Worm (Caenorhabditis elegans) whole organism, L4 larva: Measurements from ENCODE around the gene F35A5.1.
A peak's percentile ranks its signal among the peaks of the same experiment; 100 is the strongest.

ENCODE experiments used
- F10B5.3 ChIP-seq: sonication (generic microtip); optimal IDR thresholded peaks from 2 replicates; lab custom pipeline; 2016; ENCODE audit warnings: mild to moderate bottlenecking, missing genetic modification characterization, missing compliant biosample characterization
- F44E2.7 ChIP-seq: fragments of 200-800 bp; sonication (Bioruptor generic); IDR thresholded peaks from 2 replicates; pipeline ENCODE4 v2.1.2; 2022; ENCODE audit warnings: missing genetic modification characterization, missing compliant biosample characterization
- T20F7.1 ChIP-seq: fragments of 200-800 bp; sonication (Bioruptor generic); optimal IDR thresholded peaks from 2 replicates; lab custom pipeline; 2018; ENCODE audit warnings: mild to moderate bottlenecking, missing genetic modification characterization, missing compliant biosample characterization
- T26A8.4 ChIP-seq: fragments of 200-800 bp; sonication (Bioruptor generic); IDR thresholded peaks from 2 replicates; pipeline ENCODE4 v1.3.6; 2022; ENCODE audit warnings: missing genetic modification characterization, missing compliant biosample characterization
- aly-2 ChIP-seq: sonication (generic microtip); optimal IDR thresholded peaks from 2 replicates; lab custom pipeline; 2018; ENCODE audit warnings: missing biosample characterization, missing genetic modification characterization
- ama-1 ChIP-seq: fragments of 150-350 bp; optimal IDR thresholded peaks from 2 replicates; lab custom pipeline; 2014; ENCODE audit warnings: inconsistent platforms, mixed read lengths
- arid-1 ChIP-seq: fragments of 200-800 bp; sonication (Bioruptor generic); conservative IDR thresholded peaks from 2 replicates; pipeline ENCODE4 v1.3.6; 2022; ENCODE audit warnings: missing genetic modification reagents, missing genetic modification characterization, missing compliant biosample characterization
- attf-4 ChIP-seq: sonication (generic microtip); optimal IDR thresholded peaks from 3 replicates; lab custom pipeline; 2017; ENCODE audit warnings: missing biosample characterization, missing genetic modification characterization
- ceh-20 ChIP-seq: fragments of 200-800 bp; sonication (Bioruptor generic); IDR thresholded peaks from 2 replicates; pipeline ENCODE4 v1.3.6; 2022; ENCODE audit warnings: missing genetic modification reagents, missing genetic modification characterization, missing compliant biosample characterization
- ceh-28 ChIP-seq: fragments of 150-350 bp; optimal IDR thresholded peaks from 2 replicates; lab custom pipeline; 2014; ENCODE audit warnings: missing biosample characterization, missing genetic modification reagents, missing genetic modification characterization
- ceh-44 ChIP-seq: fragments of 200-800 bp; sonication (Bioruptor generic); IDR thresholded peaks from 2 replicates; pipeline ENCODE4 v1.3.6; 2022; ENCODE audit warnings: missing genetic modification reagents, missing genetic modification characterization, missing compliant biosample characterization
- ces-1 ChIP-seq: fragments of 150-350 bp; sonication (generic microtip); optimal IDR thresholded peaks from 4 replicates; lab custom pipeline; 2014; ENCODE audit warnings: missing biosample characterization, missing genetic modification reagents, missing genetic modification characterization
- cey-2 ChIP-seq: sonication (generic microtip); optimal IDR thresholded peaks from 3 replicates; lab custom pipeline; 2017; ENCODE audit warnings: missing genetic modification characterization, mild to moderate bottlenecking, missing compliant biosample characterization, antibody characterized with exemption, borderline replicate concordance; ENCODE audit not compliant: insufficient read depth
- daf-12 ChIP-seq: fragments of 150-350 bp; optimal IDR thresholded peaks from 2 replicates; lab custom pipeline; 2014; ENCODE audit warnings: missing biosample characterization, missing genetic modification reagents, missing genetic modification characterization
- daf-16 ChIP-seq, 3 experiments: sonication (generic microtip); optimal IDR thresholded peaks; 2 replicates each; lab custom pipeline; 2016 to 2017; ENCODE audit warnings: missing genetic modification characterization in 3 of 3, missing genetic modification reagents in 3 of 3, mild to moderate bottlenecking in 2 of 3, missing compliant biosample characterization in 2 of 3, missing biosample characterization in 1 of 3, moderate library complexity in 1 of 3
- daf-19 ChIP-seq: fragments of 200-800 bp; sonication (Bioruptor generic); conservative IDR thresholded peaks from 2 replicates; pipeline ENCODE4 v1.3.6; 2022; ENCODE audit warnings: missing genetic modification characterization, missing compliant biosample characterization
- duxl-1 ChIP-seq: sonication (generic microtip); optimal IDR thresholded peaks from 2 replicates; lab custom pipeline; 2016; ENCODE audit warnings: mild to moderate bottlenecking, missing genetic modification characterization, moderate library complexity, missing compliant biosample characterization; ENCODE audit not compliant: poor library complexity
- dve-1 ChIP-seq: sonication (generic microtip); optimal IDR thresholded peaks from 2 replicates; lab custom pipeline; 2017; ENCODE audit warnings: antibody characterized with exemption, mild to moderate bottlenecking, missing genetic modification characterization, missing compliant biosample characterization; ENCODE audit not compliant: insufficient read depth
- egl-27 ChIP-seq: sonication (generic microtip); optimal IDR thresholded peaks from 3 replicates; lab custom pipeline; 2017; ENCODE audit warnings: missing biosample characterization, missing genetic modification reagents, missing genetic modification characterization
- gei-8 ChIP-seq: fragments of 200-800 bp; sonication (Bioruptor generic); optimal IDR thresholded peaks from 2 replicates; lab custom pipeline; 2018; ENCODE audit warnings: mild to moderate bottlenecking, missing genetic modification characterization, missing compliant biosample characterization
- hlh-11 ChIP-seq: fragments of 200-800 bp; sonication (Bioruptor generic); optimal IDR thresholded peaks from 2 replicates; lab custom pipeline; 2018; ENCODE audit warnings: mild to moderate bottlenecking, missing genetic modification characterization, missing compliant biosample characterization
- hlh-30 ChIP-seq: sonication (generic microtip); optimal IDR thresholded peaks from 2 replicates; lab custom pipeline; 2017; ENCODE audit warnings: antibody characterized with exemption, mild to moderate bottlenecking, missing genetic modification characterization, missing compliant biosample characterization; ENCODE audit not compliant: insufficient read depth
- jun-1 ChIP-seq: fragments of 150-350 bp; optimal IDR thresholded peaks from 2 replicates; lab custom pipeline; 2014; ENCODE audit warnings: missing biosample characterization, missing genetic modification reagents, missing genetic modification characterization
- lim-7 ChIP-seq: fragments of 200-800 bp; sonication (Bioruptor generic); IDR thresholded peaks from 2 replicates; pipeline ENCODE4 v1.3.6; 2022; ENCODE audit warnings: missing genetic modification characterization, missing compliant biosample characterization
- lin-1 ChIP-seq: fragments of 200-800 bp; sonication (Bioruptor generic); IDR thresholded peaks from 2 replicates; pipeline ENCODE4 v1.3.6; 2022; ENCODE audit warnings: missing genetic modification reagents, missing genetic modification characterization, missing compliant biosample characterization
- lin-13 ChIP-seq: fragments of 150-350 bp; optimal IDR thresholded peaks from 2 replicates; lab custom pipeline; 2014; ENCODE audit warnings: missing biosample characterization, missing genetic modification reagents, missing genetic modification characterization
- lin-39 ChIP-seq: fragments of 150-350 bp; optimal IDR thresholded peaks from 2 replicates; lab custom pipeline; 2014; ENCODE audit warnings: missing biosample characterization, missing genetic modification reagents, missing genetic modification characterization
- lir-3 ChIP-seq: sonication (generic microtip); optimal IDR thresholded peaks from 2 replicates; lab custom pipeline; 2016; ENCODE audit warnings: mild to moderate bottlenecking, missing genetic modification characterization, missing compliant biosample characterization
- lsy-2 ChIP-seq, 2 experiments: fragments of 150-350 bp in 1 of 2; sonication (generic microtip) in 1 of 2; optimal IDR thresholded peaks; 2 replicates each; lab custom pipeline; 2014 to 2017; ENCODE audit warnings: missing biosample characterization in 2 of 2, missing genetic modification characterization in 2 of 2
- mdl-1 ChIP-seq, 2 experiments: fragments of 150-350 bp in 1 of 2; sonication (generic microtip) in 1 of 2; optimal IDR thresholded peaks; 2 replicates each; lab custom pipeline; 2014 to 2017; ENCODE audit warnings: missing biosample characterization in 2 of 2, missing genetic modification characterization in 2 of 2
- mdt-29 ChIP-seq: fragments of 200-800 bp; sonication (Bioruptor generic); IDR thresholded peaks from 2 replicates; pipeline ENCODE4 v1.3.6; 2022; ENCODE audit warnings: missing genetic modification reagents, missing genetic modification characterization, missing compliant biosample characterization
- mep-1 ChIP-seq: fragments of 150-350 bp; sonication (generic microtip); optimal IDR thresholded peaks from 3 replicates; lab custom pipeline; 2014; ENCODE audit warnings: missing biosample characterization, missing genetic modification characterization
- mxl-3 ChIP-seq: fragments of 200-800 bp; sonication (Bioruptor generic); optimal IDR thresholded peaks from 2 replicates; lab custom pipeline; 2018; ENCODE audit warnings: mild to moderate bottlenecking, missing genetic modification characterization, missing compliant biosample characterization
- nhr-10 ChIP-seq: fragments of 150-350 bp; optimal IDR thresholded peaks from 2 replicates; lab custom pipeline; 2014; ENCODE audit warnings: missing biosample characterization, missing genetic modification characterization
- nhr-111 ChIP-seq: fragments of 200-800 bp; sonication (Bioruptor generic); optimal IDR thresholded peaks from 2 replicates; lab custom pipeline; 2018; ENCODE audit warnings: mild to moderate bottlenecking, missing genetic modification characterization, missing compliant biosample characterization
- nhr-237 ChIP-seq: sonication (generic microtip); optimal IDR thresholded peaks from 2 replicates; lab custom pipeline; 2017; ENCODE audit warnings: missing biosample characterization, missing genetic modification characterization
- nhr-25 ChIP-seq: sonication (generic microtip); optimal IDR thresholded peaks from 2 replicates; lab custom pipeline; 2017; ENCODE audit warnings: missing genetic modification characterization, mild to moderate bottlenecking, missing compliant biosample characterization, antibody characterized with exemption, moderate library complexity, borderline replicate concordance; ENCODE audit not compliant: insufficient read depth
- nhr-28 ChIP-seq: fragments of 150-350 bp; optimal IDR thresholded peaks from 2 replicates; lab custom pipeline; 2014; ENCODE audit warnings: missing biosample characterization, missing genetic modification characterization
- nhr-48 ChIP-seq: sonication (generic microtip); optimal IDR thresholded peaks from 2 replicates; lab custom pipeline; 2016; ENCODE audit warnings: mild to moderate bottlenecking, missing genetic modification characterization, missing compliant biosample characterization
- nhr-6 ChIP-seq: fragments of 150-350 bp; optimal IDR thresholded peaks from 2 replicates; lab custom pipeline; 2014; ENCODE audit warnings: missing biosample characterization, missing genetic modification characterization
- nhr-76 ChIP-seq: fragments of 150-350 bp; optimal IDR thresholded peaks from 2 replicates; lab custom pipeline; 2014; ENCODE audit warnings: missing biosample characterization, missing genetic modification characterization
- pha-4 ChIP-seq, 2 experiments: fragments of 150-350 bp in 1 of 2; fragments of 200-800 bp in 1 of 2; sonication (Bioruptor generic) in 1 of 2; IDR thresholded peaks in 1 of 2; optimal IDR thresholded peaks in 1 of 2; 2 replicates each; pipeline versions ENCODE4 v1.3.6 to Lab custom; 2014 to 2022; ENCODE audit warnings: missing genetic modification characterization in 2 of 2, missing genetic modification reagents in 2 of 2, missing biosample characterization in 1 of 2, missing compliant biosample characterization in 1 of 2
- rbr-2 ChIP-seq: sonication (generic microtip); optimal IDR thresholded peaks from 2 replicates; lab custom pipeline; 2016; ENCODE audit warnings: missing genotype, missing genetic modification characterization, missing compliant biosample characterization
- saeg-2 ChIP-seq: fragments of 200-800 bp; sonication (Bioruptor generic); IDR thresholded peaks from 2 replicates; pipeline ENCODE4 v1.3.6; 2022; ENCODE audit warnings: missing genetic modification reagents, missing genetic modification characterization, missing compliant biosample characterization
- snpc-1.2 ChIP-seq: fragments of 200-800 bp; sonication (Bioruptor generic); IDR thresholded peaks from 2 replicates; pipeline ENCODE4 v1.3.6; 2022; ENCODE audit warnings: missing genetic modification reagents, missing genetic modification characterization, missing compliant biosample characterization
- snpc-4 ChIP-seq: fragments of 150-350 bp; optimal IDR thresholded peaks from 2 replicates; lab custom pipeline; 2014; ENCODE audit warnings: missing biosample characterization, missing genetic modification characterization
- spr-3 ChIP-seq: fragments of 200-800 bp; sonication (Bioruptor generic); optimal IDR thresholded peaks from 2 replicates; lab custom pipeline; 2018; ENCODE audit warnings: mild to moderate bottlenecking, missing genetic modification characterization, missing compliant biosample characterization
- tra-1 ChIP-seq: fragments of 200-800 bp; sonication (Bioruptor generic); IDR thresholded peaks from 2 replicates; pipeline ENCODE4 v1.3.6; 2022; ENCODE audit warnings: missing genetic modification reagents, missing genetic modification characterization, missing compliant biosample characterization
- zfp-2 ChIP-seq: sonication (generic microtip); optimal IDR thresholded peaks from 2 replicates; lab custom pipeline; 2016; ENCODE audit warnings: mild to moderate bottlenecking, missing genetic modification characterization, missing compliant biosample characterization
- zip-2 ChIP-seq: fragments of 150-350 bp; optimal IDR thresholded peaks from 2 replicates; lab custom pipeline; 2014; ENCODE audit warnings: missing biosample characterization, missing genetic modification characterization

The F35A5.1 gene

ce11 chrX:3788483-3788882 lies 18.8 kb upstream of the F35A5.1 start (continued):
- no peak for TF ChIP-seq gei-8
- TF ChIP-seq mxl-3 (GFP tag; lab: Kevin White, UChicago) = peak; percentile 20
- TF ChIP-seq hlh-30 (tag; lab: Kevin White, UChicago) = peak; percentile 78
- no peak for TF ChIP-seq snpc-4 (tag; lab: Kevin White, UChicago)
- TF ChIP-seq ama-1 = peak; percentile 95
- no peak for TF ChIP-seq lin-39
- no peak for TF ChIP-seq lir-3 (tag; lab: Kevin White, UChicago)
- TF ChIP-seq F44E2.7 = no peak
- TF ChIP-seq dve-1 = peak; percentile 73
- peak; percentile 28 to 66 for TF ChIP-seq mdl-1 (tag; optimal IDR thresholded peaks at IDR 0.05; lab: Kevin White, UChicago)
- TF ChIP-seq ceh-28 = no peak
- TF ChIP-seq T26A8.4 (GFP tag; lab: Robert Waterston, UW) = no peak
- TF ChIP-seq rbr-2 = no peak
- no peak for TF ChIP-seq ces-1
- no peak for TF ChIP-seq attf-4 (tag; lab: Kevin White, UChicago)
- no peak for TF ChIP-seq jun-1 (tag; lab: Kevin White, UChicago)
- TF ChIP-seq arid-1 = no peak
- TF ChIP-seq hlh-11 (tag; lab: Kevin White, UChicago) = peak; percentile 39
- no peak for TF ChIP-seq aly-2 (tag; lab: Kevin White, UChicago)
- no peak for TF ChIP-seq daf-12 (tag; lab: Kevin White, UChicago)
- no peak for TF ChIP-seq zfp-2 (tag; lab: Kevin White, UChicago)
- TF ChIP-seq nhr-10 (tag; lab: Kevin White, UChicago) = no peak
- TF ChIP-seq F10B5.3 (tag; lab: Kevin White, UChicago) = no peak
- no peak for TF ChIP-seq lin-1 (GFP tag; lab: Robert Waterston, UW)
- peak; percentile 52 for TF ChIP-seq nhr-28 (tag; lab: Kevin White, UChicago)
- no peak for TF ChIP-seq daf-19 (GFP tag; lab: Robert Waterston, UW)
- TF ChIP-seq duxl-1 (tag; lab: Kevin White, UChicago) = no peak
- peak in 1 of 2 experiments; percentile 30 for TF ChIP-seq lsy-2 (tag; optimal IDR thresholded peaks at IDR 0.05; lab: Kevin White, UChicago)
- no peak for TF ChIP-seq nhr-111 (GFP tag; lab: Kevin White, UChicago)
- no peak for TF ChIP-seq pha-4 (GFP tag; IDR thresholded peaks at IDR 0.05; lab: Robert Waterston, UW)
- peak; percentile 43 for TF ChIP-seq pha-4 (tag; optimal IDR thresholded peaks at IDR 0.05; lab: Kevin White, UChicago)
- no peak for TF ChIP-seq nhr-237 (tag; lab: Kevin White, UChicago)
- no peak for TF ChIP-seq cey-2
- TF ChIP-seq mdt-29 (GFP tag; lab: Robert Waterston, UW) = 0 out of 2 replicates have a peak, but pooled peaks have one; percentile 52
- no peak for TF ChIP-seq tra-1 (GFP tag; lab: Robert Waterston, UW)
- TF ChIP-seq lin-13 (GFP tag; lab: Kevin White, UChicago) = no peak
- TF ChIP-seq nhr-25 (tag; lab: Kevin White, UChicago) = peak; percentile 87
- no peak for TF ChIP-seq egl-27 (tag; lab: Kevin White, UChicago)
- peak in 1 of 2 experiments; percentile 93 for TF ChIP-seq daf-16 (GFP tag; optimal IDR thresholded peaks at IDR 0.05; lab: Kevin White, UChicago)
- peak; percentile 44 for TF ChIP-seq daf-16 (tag; optimal IDR thresholded peaks at IDR 0.05; lab: Kevin White, UChicago)
- no peak for TF ChIP-seq T20F7.1
- TF ChIP-seq ceh-20 (GFP tag; lab: Robert Waterston, UW) = 0 out of 2 replicates have a peak, but pooled peaks have one; percentile 24
- peak; percentile 19 for TF ChIP-seq nhr-6
- no peak for TF ChIP-seq saeg-2 (GFP tag; lab: Robert Waterston, UW)
- TF ChIP-seq nhr-76 (tag; lab: Kevin White, UChicago) = no peak
- TF ChIP-seq zip-2 (tag; lab: Kevin White, UChicago) = no peak
- TF ChIP-seq mep-1 (tag; lab: Kevin White, UChicago) = peak; percentile 79
- TF ChIP-seq ceh-44 (GFP tag; lab: Robert Waterston, UW) = no peak
- no peak for TF ChIP-seq snpc-1.2 (GFP tag; lab: Robert Waterston, UW)
- TF ChIP-seq lim-7 (GFP tag; lab: Robert Waterston, UW) = no peak
- TF ChIP-seq spr-3 (GFP tag; lab: Kevin White, UChicago) = no peak
- TF ChIP-seq nhr-48 (tag; lab: Kevin White, UChicago) = no peak
